Worm (Caenorhabditis elegans) whole organism, L4/young adult: ENCODE results near the gene C07D10.1.

Source experiments
- W03F9.2 ChIP-seq: fragments of 150-350 bp; optimal IDR thresholded peaks from 2 replicates; lab custom pipeline; 2014; ENCODE audit warnings: missing biosample characterization, missing genetic modification characterization
- dao-5 ChIP-seq: sonication (generic microtip); optimal IDR thresholded peaks from 2 replicates; lab custom pipeline; 2016; ENCODE audit warnings: missing genotype, missing genetic modification characterization, moderate library complexity, missing compliant biosample characterization
- him-1 ChIP-seq: sonication (generic microtip); optimal IDR thresholded peaks from 2 replicates; lab custom pipeline; 2016; ENCODE audit warnings: missing genotype, missing genetic modification reagents, missing genetic modification characterization, missing compliant biosample characterization

Gene C07D10.1

ce11 chrII:7390335-7390734 lies 8.5 kb upstream of the C07D10.1 start:
- TF ChIP-seq dao-5: no peak

ce11 chrII:7392052-7392694 lies 6.6 kb upstream of the C07D10.1 start:
- no peak for TF ChIP-seq dao-5
- TF ChIP-seq W03F9.2 (tag; lab: Kevin White, UChicago): no peak
- TF ChIP-seq him-1: no peak

- TF ChIP-seq dao-5 (no peak), W03F9.2 (tag; lab: Kevin White, UChicago) (no peak), him-1 (no peak)
Measured at ce11 chrII:7393393-7393792, 5.4 kb upstream of the C07D10.1 start.

- no peak for TF ChIP-seq him-1
- TF ChIP-seq W03F9.2 (tag; lab: Kevin White, UChicago): peak; percentile 10
Measured at ce11 chrII:7393922-7394689, 4.7 kb upstream of the C07D10.1 start.

ce11 chrII:7394690-7395054 lies 4.1 kb upstream of the C07D10.1 start, which contains the start of gene bath-44:
Gene bath-44 (plus strand): TSS chrII:7394955.
- TF ChIP-seq dao-5: no peak
- no peak for TF ChIP-seq W03F9.2 (tag; lab: Kevin White, UChicago)
- no peak for TF ChIP-seq him-1

- TF ChIP-seq W03F9.2 (tag; lab: Kevin White, UChicago): no peak
- no peak for TF ChIP-seq dao-5
- no peak for TF ChIP-seq him-1
Measured at ce11 chrII:7396081-7396480, 2.7 kb upstream of the C07D10.1 start.

ce11 chrII:7397273-7397840 lies 1.5 kb upstream of the C07D10.1 start:
- TF ChIP-seq him-1: peak; percentile 9
- no peak for TF ChIP-seq dao-5

- TF ChIP-seq dao-5 (no peak), him-1 (no peak), W03F9.2 (tag; lab: Kevin White, UChicago) (no peak)
Measured at ce11 chrII:7402625-7403024, 3.8 kb downstream of the C07D10.1 start, which contains the start of gene nas-7. Gene nas-7 (minus strand): TSS chrII:7402725.

- TF ChIP-seq dao-5: no peak
Measured at ce11 chrII:7404001-7404400, 5.2 kb downstream of the C07D10.1 start.

ce11 chrII:7405262-7405661 lies 6.5 kb downstream of the C07D10.1 start:
- no peak for TF ChIP-seq dao-5
- TF ChIP-seq him-1: no peak
- TF ChIP-seq W03F9.2 (tag; lab: Kevin White, UChicago): no peak

ce11 chrII:7406438-7406837 lies 7.6 kb downstream of the C07D10.1 start:
- TF ChIP-seq W03F9.2 (tag; lab: Kevin White, UChicago) (no peak), him-1 (no peak)

- TF ChIP-seq W03F9.2 (tag; lab: Kevin White, UChicago): no peak
- no peak for TF ChIP-seq him-1
- TF ChIP-seq dao-5: no peak
Measured at ce11 chrII:7408192-7408591, 9.4 kb downstream of the C07D10.1 start, which contains the start of gene srd-55. Gene srd-55 (plus strand): TSS chrII:7408492.

ce11 chrII:7411930-7412329 lies 13.1 kb downstream of the C07D10.1 start, which contains the start of gene K02A2.5:
Gene K02A2.5 (minus strand): TSS chrII:7412030.
- TF ChIP-seq dao-5 (no peak), him-1 (no peak), W03F9.2 (tag; lab: Kevin White, UChicago) (no peak)

ce11 chrII:7413275-7413674 lies 14.5 kb downstream of the C07D10.1 start:
- TF ChIP-seq W03F9.2 (tag; lab: Kevin White, UChicago) (no peak), him-1 (no peak), dao-5 (no peak)

- TF ChIP-seq W03F9.2 (tag; lab: Kevin White, UChicago): no peak
- no peak for TF ChIP-seq dao-5
- no peak for TF ChIP-seq him-1
Measured at ce11 chrII:7413764-7414163, 15.0 kb downstream of the C07D10.1 start.
